Worm (Caenorhabditis elegans): ENCODE data around the gene puf-3.

The puf-3 gene

ce11 chrIV:13493719-13494118 lies 18.2 kb downstream of the puf-3 start:
- TF ChIP-seq sem-2 (GFP tag; optimal IDR thresholded peaks at IDR 0.05), result no peak
- TF ChIP-seq ham-2 (GFP tag; optimal IDR thresholded peaks at IDR 0.05), result no peak
- TF ChIP-seq blmp-1 (tag; optimal IDR thresholded peaks at IDR 0.05), result no peak
- no peak for TF ChIP-seq sptf-1 (tag; optimal IDR thresholded peaks at IDR 0.05)
- TF ChIP-seq mls-2 (tag; optimal IDR thresholded peaks at IDR 0.05), result no peak
- TF ChIP-seq elt-1 (tag; optimal IDR thresholded peaks at IDR 0.05; ENCODE audit: borderline replicate concordance, insufficient read depth), result no peak
- TF ChIP-seq tbx-8 (GFP tag; optimal IDR thresholded peaks at IDR 0.05), result no peak
- TF ChIP-seq ceh-43 (GFP tag; optimal IDR thresholded peaks at IDR 0.05), result no peak
- no peak for TF ChIP-seq nhr-237 (tag; optimal IDR thresholded peaks at IDR 0.05)
- TF ChIP-seq M03D4.4 (tag; optimal IDR thresholded peaks at IDR 0.05), result no peak
- TF ChIP-seq nhr-76 (tag; optimal IDR thresholded peaks at IDR 0.05), result no peak
- no peak for TF ChIP-seq elt-3 (tag; optimal IDR thresholded peaks at IDR 0.05)
- no peak for TF ChIP-seq pha-4 (tag; optimal IDR thresholded peaks at IDR 0.05)
- no peak for TF ChIP-seq zip-8 (tag; optimal IDR thresholded peaks at IDR 0.05)
- no peak for TF ChIP-seq bed-3 (GFP tag; optimal IDR thresholded peaks at IDR 0.05)
- TF ChIP-seq nhr-2 (tag; optimal IDR thresholded peaks at IDR 0.05), result no peak
- TF ChIP-seq mab-5 (tag; optimal IDR thresholded peaks at IDR 0.05), result no peak
- TF ChIP-seq unc-39 (tag; optimal IDR thresholded peaks at IDR 0.05), result no peak
- TF ChIP-seq flh-1 (GFP tag; optimal IDR thresholded peaks at IDR 0.05), result no peak
- TF ChIP-seq unc-120 (tag; optimal IDR thresholded peaks at IDR 0.05; ENCODE audit: poor library complexity, severe bottlenecking), result no peak

ce11 chrIV:13492271-13492670 lies 19.7 kb downstream of the puf-3 start, which contains the start of gene Y45F10A.7:
Gene Y45F10A.7 (plus strand): TSS chrIV:13492571.
- no peak for TF ChIP-seq unc-39 (tag; optimal IDR thresholded peaks at IDR 0.05)
- TF ChIP-seq pha-4 (tag; optimal IDR thresholded peaks at IDR 0.05), result no peak
- no peak for TF ChIP-seq sem-2 (GFP tag; optimal IDR thresholded peaks at IDR 0.05)

ce11 chrIV:13487596-13487995 lies 24.4 kb downstream of the puf-3 start:
- TF ChIP-seq hlh-1 (tag; optimal IDR thresholded peaks at IDR 0.05) (no peak), mls-2 (tag; optimal IDR thresholded peaks at IDR 0.05) (no peak), tbx-8 (GFP tag; optimal IDR thresholded peaks at IDR 0.05) (no peak)

ce11 chrIV:13487019-13487418 lies 24.9 kb downstream of the puf-3 start:
- TF ChIP-seq snpc-4 (tag; optimal IDR thresholded peaks at IDR 0.05) (no peak), M03D4.4 (tag; optimal IDR thresholded peaks at IDR 0.05) (no peak), ceh-43 (GFP tag; optimal IDR thresholded peaks at IDR 0.05) (no peak), lsy-2 (tag; optimal IDR thresholded peaks at IDR 0.05) (no peak), lin-13 (tag; optimal IDR thresholded peaks at IDR 0.05) (no peak), cnd-1 (tag; optimal IDR thresholded peaks at IDR 0.05) (no peak), flh-1 (GFP tag; optimal IDR thresholded peaks at IDR 0.05) (no peak), nhr-237 (tag; optimal IDR thresholded peaks at IDR 0.05) (no peak)

ce11 chrIV:13483596-13483995 lies 28.4 kb downstream of the puf-3 start:
- no peak for TF ChIP-seq snpc-4 (tag; optimal IDR thresholded peaks at IDR 0.05)
- TF ChIP-seq M03D4.4 (tag; optimal IDR thresholded peaks at IDR 0.05), result no peak
- no peak for TF ChIP-seq lin-32 (GFP tag; optimal IDR thresholded peaks at IDR 0.05)
- no peak for TF ChIP-seq nhr-76 (tag; optimal IDR thresholded peaks at IDR 0.05)
- TF ChIP-seq ztf-11 (tag; optimal IDR thresholded peaks at IDR 0.05), result no peak
- TF ChIP-seq flh-1 (GFP tag; optimal IDR thresholded peaks at IDR 0.05), result no peak
- no peak for TF ChIP-seq unc-39 (tag; optimal IDR thresholded peaks at IDR 0.05)
- TF ChIP-seq cnd-1 (tag; optimal IDR thresholded peaks at IDR 0.05), result no peak
- no peak for TF ChIP-seq bed-3 (GFP tag; optimal IDR thresholded peaks at IDR 0.05)
- no peak for TF ChIP-seq drap-1 (GFP tag; optimal IDR thresholded peaks at IDR 0.05)
- no peak for TF ChIP-seq mls-2 (tag; optimal IDR thresholded peaks at IDR 0.05)
- no peak for TF ChIP-seq sptf-1 (tag; optimal IDR thresholded peaks at IDR 0.05)
- TF ChIP-seq mab-5 (tag; optimal IDR thresholded peaks at IDR 0.05), result no peak
- TF ChIP-seq sem-2 (GFP tag; optimal IDR thresholded peaks at IDR 0.05), result no peak
- TF ChIP-seq ceh-83 (GFP tag; optimal IDR thresholded peaks at IDR 0.05), result no peak
- TF ChIP-seq ham-2 (GFP tag; optimal IDR thresholded peaks at IDR 0.05), result no peak
- TF ChIP-seq ceh-43 (GFP tag; optimal IDR thresholded peaks at IDR 0.05), result no peak
- no peak for TF ChIP-seq blmp-1 (tag; optimal IDR thresholded peaks at IDR 0.05)
- TF ChIP-seq lin-13 (tag; optimal IDR thresholded peaks at IDR 0.05), result no peak
- no peak for TF ChIP-seq pha-4 (tag; optimal IDR thresholded peaks at IDR 0.05)

- TF ChIP-seq hlh-1 (tag; optimal IDR thresholded peaks at IDR 0.05) (no peak), sptf-1 (tag; optimal IDR thresholded peaks at IDR 0.05) (no peak), lin-32 (GFP tag; optimal IDR thresholded peaks at IDR 0.05) (no peak), nhr-237 (tag; optimal IDR thresholded peaks at IDR 0.05) (no peak), ces-1 (GFP tag; optimal IDR thresholded peaks at IDR 0.05) (no peak), ham-2 (GFP tag; optimal IDR thresholded peaks at IDR 0.05) (no peak), mep-1 (tag; optimal IDR thresholded peaks at IDR 0.05) (no peak), cnd-1 (tag; optimal IDR thresholded peaks at IDR 0.05) (no peak), mab-5 (tag; optimal IDR thresholded peaks at IDR 0.05) (no peak), ceh-39 (tag; optimal IDR thresholded peaks at IDR 0.05) (no peak), ztf-11 (tag; optimal IDR thresholded peaks at IDR 0.05) (no peak)
Observed at ce11 chrIV:13482469-13482868, 29.5 kb downstream of the puf-3 start, which contains the start of gene Y38H8A.1. Gene Y38H8A.1 (plus strand): TSS chrIV:13482769.

All from whole organism, mixed stage, embryonic.